Worm (Caenorhabditis elegans): ENCODE measurements around the gene T02B11.9.

- no peak for TF ChIP-seq T22C8.4 (GFP tag; IDR thresholded peaks at IDR 0.05)
- no peak for TF ChIP-seq flt-1 (GFP tag; IDR thresholded peaks at IDR 0.05)
- no peak for TF ChIP-seq ztf-29 (GFP tag; IDR thresholded peaks at IDR 0.05)
- TF ChIP-seq ref-1 (GFP tag; conservative IDR thresholded peaks at IDR 0.05): no peak
These were observed 27.0 kb upstream of the T02B11.9 start for ce11 chrV:849042-849441.
